Worm (Caenorhabditis elegans) whole organism, mixed stage, embryonic: ENCODE measurements around the gene scc-1.

Experiments
- mls-2 ChIP-seq: sonication (generic microtip); optimal IDR thresholded peaks from 2 replicates; lab custom pipeline; 2016; ENCODE audit warnings: mild to moderate bottlenecking, missing genetic modification characterization, moderate library complexity, missing compliant biosample characterization
- nhr-76 ChIP-seq: sonication (generic microtip); optimal IDR thresholded peaks from 2 replicates; lab custom pipeline; 2017; ENCODE audit warnings: missing biosample characterization, missing genetic modification characterization

- TF ChIP-seq mls-2 (tag; lab: Kevin White, UChicago) (no peak), nhr-76 (tag; lab: Kevin White, UChicago) (no peak)
Observed at ce11 chrII:4655834-4656233, 42.7 kb upstream of the scc-1 start, which contains the start of gene fut-6.
